Fruit fly (Drosophila melanogaster): ENCODE data around the gene CG9270.

DNA sequence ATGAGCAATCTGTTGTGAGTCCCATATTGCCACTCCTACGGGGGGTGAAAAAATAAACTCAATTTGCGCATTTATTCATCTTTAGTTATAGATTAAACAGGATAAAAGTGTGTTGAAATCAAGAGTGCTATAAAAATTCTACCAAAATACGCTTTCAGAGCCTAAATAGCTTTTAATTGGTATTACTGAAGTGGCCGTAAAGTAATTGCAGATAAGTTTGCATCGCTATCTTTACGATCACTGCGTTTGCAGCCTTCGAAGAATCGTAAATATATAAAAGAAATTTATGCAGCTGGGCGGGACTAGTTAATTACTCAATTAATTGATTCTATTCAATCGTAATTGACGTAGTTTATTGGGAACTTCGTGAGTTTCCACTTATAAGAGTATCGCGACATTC lies 46.6 kb downstream of the CG9270 start:
- TF ChIP-seq GATAd (GFP tag; optimal IDR thresholded peaks at IDR 0.05) (no peak), Abd-B (GFP tag; optimal IDR thresholded peaks at IDR 0.05) (no peak), usp (GFP tag; optimal IDR thresholded peaks at IDR 0.05) (no peak), ey (GFP tag; optimal IDR thresholded peaks at IDR 0.05) (no peak), jim (GFP tag; optimal IDR thresholded peaks at IDR 0.05) (no peak), psq (GFP tag; optimal IDR thresholded peaks at IDR 0.05) (no peak), Dfd (GFP tag; optimal IDR thresholded peaks at IDR 0.05) (no peak), CG32264 (GFP tag; optimal IDR thresholded peaks at IDR 0.05) (no peak), br (GFP tag; optimal IDR thresholded peaks at IDR 0.05) (no peak), Hr78 (GFP tag; optimal IDR thresholded peaks at IDR 0.05) (no peak), CrebA (GFP tag; optimal IDR thresholded peaks at IDR 0.05; ENCODE audit: borderline replicate concordance) (peak; percentile 18), lola (GFP tag; optimal IDR thresholded peaks at IDR 0.05) (no peak), sage (GFP tag; optimal IDR thresholded peaks at IDR 0.05) (no peak)

Measured in whole organism, wandering third instar larva.